Worm (Caenorhabditis elegans) whole organism, early embryonic: Measurements from ENCODE around the gene abt-4.

Experiments used
- flt-1 ChIP-seq: fragments of 200-800 bp; sonication (Bioruptor generic); IDR thresholded peaks from 2 replicates; pipeline ENCODE4 v1.3.6; 2022; ENCODE audit warnings: missing genetic modification characterization, missing compliant biosample characterization

The abt-4 gene

DNA sequence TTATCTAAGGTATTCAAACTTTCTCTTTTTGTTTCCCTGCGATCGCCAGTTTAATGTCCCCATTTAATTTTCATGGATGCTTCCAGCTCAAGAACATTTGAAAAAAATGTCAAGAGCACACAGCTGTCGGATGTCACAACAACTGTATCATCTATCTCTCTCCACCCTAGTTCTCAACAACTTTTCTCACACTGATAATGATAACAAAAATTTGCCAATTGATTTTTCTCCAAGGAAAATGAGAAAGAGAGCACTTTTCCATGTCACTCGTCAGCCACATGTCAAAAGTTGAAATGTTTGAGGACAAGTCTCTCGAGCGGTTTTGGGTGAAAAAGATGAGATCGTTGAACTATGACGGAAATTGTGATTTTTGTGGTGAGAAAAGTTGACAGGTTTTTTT is 49.4 kb downstream of the abt-4 start:
- TF ChIP-seq flt-1, result no peak
